Worm (Caenorhabditis elegans) whole organism, late embryonic: Measurements from ENCODE around the gene F28B12.6.

Experiments used
- ahr-1 ChIP-seq: sonication (generic microtip); optimal IDR thresholded peaks from 2 replicates; lab custom pipeline; 2016; ENCODE audit warnings: missing genetic modification characterization, missing compliant biosample characterization
- ama-1 ChIP-seq: fragments of 150-350 bp; optimal IDR thresholded peaks from 2 replicates; lab custom pipeline; 2014
- ceh-24 ChIP-seq: sonication (generic microtip); optimal IDR thresholded peaks from 2 replicates; lab custom pipeline; 2016; ENCODE audit warnings: mild to moderate bottlenecking, missing genetic modification characterization, missing compliant biosample characterization
- ceh-6 ChIP-seq: fragments of 200-800 bp; sonication (Bioruptor generic); optimal IDR thresholded peaks from 2 replicates; lab custom pipeline; 2018; ENCODE audit warnings: mild to moderate bottlenecking, missing genetic modification characterization, missing compliant biosample characterization
- che-1 ChIP-seq: sonication (generic microtip); optimal IDR thresholded peaks from 2 replicates; lab custom pipeline; 2016; ENCODE audit warnings: mild to moderate bottlenecking, missing genetic modification characterization, missing compliant biosample characterization
- elt-2 ChIP-seq: sonication (generic microtip); optimal IDR thresholded peaks from 2 replicates; lab custom pipeline; 2016; ENCODE audit warnings: missing genetic modification reagents, missing genetic modification characterization, missing compliant biosample characterization
- lin-11 ChIP-seq: fragments of 200-800 bp; sonication (Bioruptor generic); optimal IDR thresholded peaks from 2 replicates; lab custom pipeline; 2018; ENCODE audit warnings: mild to moderate bottlenecking, missing genetic modification characterization, missing compliant biosample characterization
- mec-3 ChIP-seq: sonication (generic microtip); optimal IDR thresholded peaks from 2 replicates; lab custom pipeline; 2016; ENCODE audit warnings: borderline replicate concordance, missing genetic modification characterization, missing compliant biosample characterization
- npax-4 ChIP-seq: sonication (generic microtip); optimal IDR thresholded peaks from 2 replicates; lab custom pipeline; 2016; ENCODE audit warnings: missing genetic modification characterization, missing compliant biosample characterization
- pha-4 ChIP-seq: fragments of 150-350 bp; optimal IDR thresholded peaks from 2 replicates; lab custom pipeline; 2018; ENCODE audit warnings: missing biosample characterization, missing genetic modification reagents, missing genetic modification characterization
- syd-9 ChIP-seq: sonication (generic microtip); optimal IDR thresholded peaks from 2 replicates; lab custom pipeline; 2016; ENCODE audit warnings: mild to moderate bottlenecking, missing genetic modification characterization, moderate library complexity, missing compliant biosample characterization
- ttx-3 ChIP-seq: sonication (generic microtip); optimal IDR thresholded peaks from 2 replicates; lab custom pipeline; 2016; ENCODE audit warnings: missing genetic modification reagents, missing genetic modification characterization, missing compliant biosample characterization

DNA sequence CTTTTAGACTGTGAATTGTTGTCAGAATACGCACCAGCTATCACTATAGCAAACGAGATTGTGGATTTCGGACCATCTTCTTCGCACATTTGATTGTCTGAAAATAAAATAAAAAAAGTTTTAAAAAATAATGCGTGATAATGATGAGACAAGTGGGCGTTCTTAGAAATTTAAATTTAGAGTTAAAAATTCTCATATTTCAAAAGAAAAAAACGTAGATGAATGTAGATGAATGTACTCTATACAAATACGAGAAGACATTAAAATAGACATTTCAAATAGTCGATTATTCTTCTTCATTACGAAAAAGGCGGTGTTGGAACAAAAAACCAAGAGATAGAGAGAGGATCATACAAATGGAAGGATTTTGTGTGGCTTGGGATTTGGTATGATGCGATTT lies 34.2 kb downstream of the F28B12.6 start, which contains the start of gene B0034.5:
- TF ChIP-seq lin-11: no peak
- no peak for TF ChIP-seq mec-3 (tag; lab: Kevin White, UChicago)
- TF ChIP-seq ama-1 (lab: Kevin White, UChicago): no peak
- no peak for TF ChIP-seq ttx-3
- TF ChIP-seq syd-9 (tag; lab: Kevin White, UChicago): no peak
- TF ChIP-seq pha-4 (tag; lab: Kevin White, UChicago): no peak
- no peak for TF ChIP-seq che-1
- TF ChIP-seq ceh-24 (tag; lab: Kevin White, UChicago): no peak
- no peak for TF ChIP-seq npax-4
- no peak for TF ChIP-seq ahr-1
- TF ChIP-seq elt-2: no peak
- no peak for TF ChIP-seq ceh-6 (GFP tag; lab: Kevin White, UChicago)
